Fruit fly (Drosophila melanogaster): ENCODE data around the gene cype.

The cype gene

DNA sequence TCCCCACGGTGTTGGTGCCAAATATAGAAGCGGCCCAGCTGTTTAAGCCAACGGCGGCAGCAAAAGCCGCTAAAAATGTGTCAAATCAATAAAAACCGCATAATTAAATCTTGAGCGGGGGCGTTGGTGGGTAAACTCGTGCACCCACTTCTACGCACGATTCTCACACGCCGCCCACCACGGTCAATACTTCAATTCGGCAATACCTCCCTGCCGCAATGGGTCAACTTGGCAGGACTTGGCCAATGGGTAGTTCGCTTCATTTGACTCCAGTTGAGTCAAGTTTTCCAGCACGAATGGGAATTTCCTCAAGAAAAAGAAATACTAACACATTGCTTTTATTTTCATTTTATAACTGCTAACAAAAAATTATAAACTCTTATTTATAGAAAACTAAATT, 21.6 kb downstream of the cype start:
- TF ChIP-seq Hr96 (GFP tag; optimal IDR thresholded peaks at IDR 0.05) (no peak), cnc (optimal IDR thresholded peaks at IDR 0.05) (no peak), CG1620 (GFP tag; optimal IDR thresholded peaks at IDR 0.05) (no peak)

- TF ChIP-seq CG33017 (tag; optimal IDR thresholded peaks at IDR 0.05) (no peak), CG7045 (GFP tag; optimal IDR thresholded peaks at IDR 0.05) (no peak), kay (GFP tag; ENCODE audit: borderline replicate concordance) (no peak), pad (GFP tag; optimal IDR thresholded peaks at IDR 0.05) (no peak), tj (GFP tag; optimal IDR thresholded peaks at IDR 0.05) (no peak), Mnt (GFP tag; optimal IDR thresholded peaks at IDR 0.05) (no peak), cnc (optimal IDR thresholded peaks at IDR 0.05) (no peak), Hr96 (GFP tag; optimal IDR thresholded peaks at IDR 0.05) (no peak), CG11617 (GFP tag; optimal IDR thresholded peaks at IDR 0.05) (no peak), toe (GFP tag; optimal IDR thresholded peaks at IDR 0.05) (no peak), Clk (GFP tag; optimal IDR thresholded peaks at IDR 0.05) (no peak), CG7101 (tag; optimal IDR thresholded peaks at IDR 0.05) (no peak), bab1 (GFP tag; optimal IDR thresholded peaks at IDR 0.05) (no peak), CG5204 (GFP tag; optimal IDR thresholded peaks at IDR 0.05) (no peak), CG14711 (tag; optimal IDR thresholded peaks at IDR 0.05) (no peak), Crg-1 (GFP tag; optimal IDR thresholded peaks at IDR 0.05) (no peak), CG12768 (GFP tag; optimal IDR thresholded peaks at IDR 0.05) (no peak), CG1620 (GFP tag; optimal IDR thresholded peaks at IDR 0.05) (no peak), cic (GFP tag; optimal IDR thresholded peaks at IDR 0.05) (no peak), ovo (GFP tag; optimal IDR thresholded peaks at IDR 0.05) (no peak)
Observed at dm6 chr2L:5353454-5353853, 26.4 kb downstream of the cype start.

- TF ChIP-seq Clk (GFP tag; optimal IDR thresholded peaks at IDR 0.05), result no peak
- TF ChIP-seq kay (GFP tag; ENCODE audit: borderline replicate concordance), result no peak
- TF ChIP-seq Crg-1 (GFP tag; optimal IDR thresholded peaks at IDR 0.05), result no peak
- no peak for TF ChIP-seq CG11617 (GFP tag; optimal IDR thresholded peaks at IDR 0.05)
- TF ChIP-seq CG12768 (GFP tag; optimal IDR thresholded peaks at IDR 0.05), result no peak
- TF ChIP-seq pad (GFP tag; optimal IDR thresholded peaks at IDR 0.05), result no peak
- TF ChIP-seq CG7045 (GFP tag; optimal IDR thresholded peaks at IDR 0.05), result no peak
- TF ChIP-seq CG1620 (GFP tag; optimal IDR thresholded peaks at IDR 0.05), result no peak
- no peak for TF ChIP-seq toe (GFP tag; optimal IDR thresholded peaks at IDR 0.05)
- TF ChIP-seq Mnt (GFP tag; optimal IDR thresholded peaks at IDR 0.05), result no peak
- no peak for TF ChIP-seq CG7101 (tag; optimal IDR thresholded peaks at IDR 0.05)
- TF ChIP-seq bab1 (GFP tag; optimal IDR thresholded peaks at IDR 0.05), result no peak
Observed at dm6 chr2L:5362351-5362750, 35.3 kb downstream of the cype start.

DNA sequence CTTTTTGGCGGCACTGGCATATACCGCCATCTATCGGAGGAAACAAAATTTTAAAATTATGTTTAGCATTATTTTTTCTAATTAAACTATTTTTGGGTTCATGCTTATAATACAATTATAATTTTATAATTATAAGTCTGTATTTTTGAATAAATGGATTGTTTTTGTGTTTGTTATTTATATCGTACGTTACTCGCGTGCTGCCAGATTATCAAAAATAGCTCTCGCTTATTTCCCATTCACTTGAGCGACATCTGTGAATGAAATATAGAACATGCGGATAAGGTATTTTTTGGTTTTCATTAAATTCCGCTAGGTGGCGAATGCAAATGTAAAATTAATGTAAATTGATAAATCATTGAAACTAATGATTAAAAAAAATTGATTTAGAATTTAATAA, 38.8 kb downstream of the cype start:
- TF ChIP-seq CG11617 (GFP tag; optimal IDR thresholded peaks at IDR 0.05) (no peak), toe (GFP tag; optimal IDR thresholded peaks at IDR 0.05) (no peak), ovo (GFP tag; optimal IDR thresholded peaks at IDR 0.05) (no peak), Hr96 (GFP tag; optimal IDR thresholded peaks at IDR 0.05) (no peak), cic (GFP tag; optimal IDR thresholded peaks at IDR 0.05) (no peak), CG14711 (tag; optimal IDR thresholded peaks at IDR 0.05) (no peak), CG12768 (GFP tag; optimal IDR thresholded peaks at IDR 0.05) (no peak), CG1620 (GFP tag; optimal IDR thresholded peaks at IDR 0.05) (no peak), kay (GFP tag; ENCODE audit: borderline replicate concordance) (no peak), pad (GFP tag; optimal IDR thresholded peaks at IDR 0.05) (no peak), Crg-1 (GFP tag; optimal IDR thresholded peaks at IDR 0.05) (no peak), bab1 (GFP tag; optimal IDR thresholded peaks at IDR 0.05) (no peak)

DNA sequence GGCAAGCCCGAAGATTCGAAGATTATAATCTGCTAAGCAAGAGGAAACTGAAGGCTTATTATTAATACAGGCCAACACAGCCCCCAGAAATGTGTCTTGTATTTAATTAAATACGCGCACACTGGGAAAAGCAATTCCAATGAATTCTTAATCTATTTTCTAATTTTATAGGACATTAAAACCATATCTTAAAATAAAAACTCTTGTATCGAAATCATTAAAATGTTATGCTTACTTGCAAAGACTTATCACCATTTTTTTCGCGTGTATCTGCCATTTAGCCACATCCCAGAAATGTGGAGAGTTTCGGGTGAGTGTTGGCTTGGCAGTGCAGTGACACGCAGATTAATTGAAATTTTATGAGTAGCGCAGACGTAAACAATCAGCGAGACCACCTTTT, 41.0 kb downstream of the cype start:
- no peak for TF ChIP-seq CG12768 (GFP tag; optimal IDR thresholded peaks at IDR 0.05)
- no peak for TF ChIP-seq CG7101 (tag; optimal IDR thresholded peaks at IDR 0.05)
- TF ChIP-seq pad (GFP tag; optimal IDR thresholded peaks at IDR 0.05), result no peak
- no peak for TF ChIP-seq Hr96 (GFP tag; optimal IDR thresholded peaks at IDR 0.05)
- TF ChIP-seq cnc (optimal IDR thresholded peaks at IDR 0.05), result no peak
- no peak for TF ChIP-seq ovo (GFP tag; optimal IDR thresholded peaks at IDR 0.05)
- TF ChIP-seq Clk (GFP tag; optimal IDR thresholded peaks at IDR 0.05), result no peak
- no peak for TF ChIP-seq CG14711 (tag; optimal IDR thresholded peaks at IDR 0.05)
- TF ChIP-seq toe (GFP tag; optimal IDR thresholded peaks at IDR 0.05), result no peak
- TF ChIP-seq Crg-1 (GFP tag; optimal IDR thresholded peaks at IDR 0.05), result no peak
- TF ChIP-seq CG5204 (GFP tag; optimal IDR thresholded peaks at IDR 0.05), result no peak
- TF ChIP-seq tj (GFP tag; optimal IDR thresholded peaks at IDR 0.05), result no peak
- no peak for TF ChIP-seq Mnt (GFP tag; optimal IDR thresholded peaks at IDR 0.05)
- TF ChIP-seq kay (GFP tag; ENCODE audit: borderline replicate concordance), result no peak
- TF ChIP-seq cic (GFP tag; optimal IDR thresholded peaks at IDR 0.05), result no peak
- no peak for TF ChIP-seq CG1620 (GFP tag; optimal IDR thresholded peaks at IDR 0.05)
- no peak for TF ChIP-seq CG11617 (GFP tag; optimal IDR thresholded peaks at IDR 0.05)
- no peak for TF ChIP-seq bab1 (GFP tag; optimal IDR thresholded peaks at IDR 0.05)

DNA sequence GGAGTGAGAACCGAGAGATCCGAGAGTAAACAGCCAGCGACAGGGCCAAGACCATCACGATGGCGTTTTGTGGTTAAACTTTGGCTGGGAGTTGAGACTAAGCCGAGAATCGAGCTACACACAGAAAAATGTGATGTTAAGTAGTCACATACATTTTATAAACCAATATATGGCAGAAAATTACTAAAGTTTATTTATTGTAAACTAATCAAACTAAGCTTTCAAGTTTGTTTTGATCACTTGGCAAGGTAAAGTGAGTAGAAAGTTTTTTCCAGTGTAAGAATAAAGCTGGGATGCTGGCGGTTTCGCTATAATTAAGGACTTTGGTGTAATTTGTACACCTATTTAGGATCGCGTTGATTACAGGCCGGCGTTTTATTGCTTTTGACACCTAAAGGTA, 45.5 kb downstream of the cype start:
- no peak for TF ChIP-seq CG33017 (tag; optimal IDR thresholded peaks at IDR 0.05)
- TF ChIP-seq kay (GFP tag; ENCODE audit: borderline replicate concordance), result no peak
- no peak for TF ChIP-seq cic (GFP tag; optimal IDR thresholded peaks at IDR 0.05)
- TF ChIP-seq CG11617 (GFP tag; optimal IDR thresholded peaks at IDR 0.05), result no peak
- TF ChIP-seq CG12768 (GFP tag; optimal IDR thresholded peaks at IDR 0.05), result no peak
- no peak for TF ChIP-seq cnc (optimal IDR thresholded peaks at IDR 0.05)
- no peak for TF ChIP-seq toe (GFP tag; optimal IDR thresholded peaks at IDR 0.05)

DNA sequence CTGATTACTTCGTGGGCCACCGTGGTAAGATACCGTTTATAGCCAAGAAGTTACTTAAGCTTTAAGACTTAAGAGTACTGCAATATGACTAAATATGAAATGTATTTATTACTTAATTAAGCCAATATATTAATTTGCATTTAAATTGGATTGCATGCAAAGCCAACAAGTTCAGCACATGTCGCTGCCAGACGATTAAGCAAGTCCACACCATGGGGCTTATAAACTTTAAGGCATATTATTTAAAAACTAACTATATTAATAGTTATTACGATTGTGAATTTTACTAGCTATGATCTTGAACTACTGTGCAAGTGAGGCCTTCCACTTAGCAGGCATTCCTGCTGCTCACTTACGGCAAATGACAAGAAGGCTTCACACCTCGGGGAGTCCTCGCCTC, 47.2 kb downstream of the cype start:
- no peak for TF ChIP-seq kay (GFP tag; ENCODE audit: borderline replicate concordance)
- TF ChIP-seq tj (GFP tag; optimal IDR thresholded peaks at IDR 0.05), result no peak
- no peak for TF ChIP-seq cnc (optimal IDR thresholded peaks at IDR 0.05)
- TF ChIP-seq ovo (GFP tag; optimal IDR thresholded peaks at IDR 0.05), result no peak
- TF ChIP-seq CG1620 (GFP tag; optimal IDR thresholded peaks at IDR 0.05), result no peak
- TF ChIP-seq Clk (GFP tag; optimal IDR thresholded peaks at IDR 0.05), result no peak
- no peak for TF ChIP-seq Hr96 (GFP tag; optimal IDR thresholded peaks at IDR 0.05)
- TF ChIP-seq CG33017 (tag; optimal IDR thresholded peaks at IDR 0.05), result no peak
- TF ChIP-seq toe (GFP tag; optimal IDR thresholded peaks at IDR 0.05), result no peak
- TF ChIP-seq bab1 (GFP tag; optimal IDR thresholded peaks at IDR 0.05), result no peak
- TF ChIP-seq Mnt (GFP tag; optimal IDR thresholded peaks at IDR 0.05), result no peak
- no peak for TF ChIP-seq CG14711 (tag; optimal IDR thresholded peaks at IDR 0.05)
- no peak for TF ChIP-seq CG12768 (GFP tag; optimal IDR thresholded peaks at IDR 0.05)
- no peak for TF ChIP-seq CG7101 (tag; optimal IDR thresholded peaks at IDR 0.05)
- no peak for TF ChIP-seq CG7045 (GFP tag; optimal IDR thresholded peaks at IDR 0.05)
- no peak for TF ChIP-seq Crg-1 (GFP tag; optimal IDR thresholded peaks at IDR 0.05)
- TF ChIP-seq CG5204 (GFP tag; optimal IDR thresholded peaks at IDR 0.05), result no peak
- TF ChIP-seq pad (GFP tag; optimal IDR thresholded peaks at IDR 0.05), result no peak
- TF ChIP-seq CG11617 (GFP tag; optimal IDR thresholded peaks at IDR 0.05), result no peak

Measured in whole organism, adult.